Worm (Caenorhabditis elegans): ENCODE data around the gene snap-1.

- TF ChIP-seq him-1 (tag; optimal IDR thresholded peaks at IDR 0.05) (no peak), W03F9.2 (tag; optimal IDR thresholded peaks at IDR 0.05) (no peak), dao-5 (tag; optimal IDR thresholded peaks at IDR 0.05) (no peak)
These were observed 41.3 kb downstream of the snap-1 start for ce11 chrV:8171688-8172087.
